Fruit fly (Drosophila melanogaster): ENCODE measurements around the gene CG43680.

Gene CG43680

dm6 chr3L:15009681-15010080 lies 43.5 kb downstream of the CG43680 start (continued):
- TF ChIP-seq Sox14 (GFP tag; optimal IDR thresholded peaks at IDR 0.05) (no peak), pdm3 (GFP tag; optimal IDR thresholded peaks at IDR 0.05) (no peak), CG8119 (GFP tag; IDR thresholded peaks at IDR 0.05) (peak; percentile 30; the same call in 1 of the 3 replicates), CG11902 (GFP tag; optimal IDR thresholded peaks at IDR 0.05) (no peak), CG10669 (GFP tag; optimal IDR thresholded peaks at IDR 0.05) (no peak), CG31627 (GFP tag; optimal IDR thresholded peaks at IDR 0.05) (no peak), fkh (GFP tag; optimal IDR thresholded peaks at IDR 0.05) (no peak)

- peak; percentile 21 for TF ChIP-seq CG3032 (tag; optimal IDR thresholded peaks at IDR 0.05)
- no peak for TF ChIP-seq topi (GFP tag; optimal IDR thresholded peaks at IDR 0.05)
- no peak for TF ChIP-seq CG7368 (GFP tag; optimal IDR thresholded peaks at IDR 0.05)
- TF ChIP-seq pdm3 (GFP tag; optimal IDR thresholded peaks at IDR 0.05): peak; percentile 7
- peak; percentile 15 for TF ChIP-seq CG6808 (GFP tag; optimal IDR thresholded peaks at IDR 0.05)
- peak; percentile 54 for TF ChIP-seq achi (GFP tag; optimal IDR thresholded peaks at IDR 0.05)
- peak; percentile 69 for TF ChIP-seq svp (GFP tag)
- TF ChIP-seq ss (GFP tag; optimal IDR thresholded peaks at IDR 0.05): peak in 1 of 2 experiments; percentile 16
- no peak for TF ChIP-seq CG11762 (GFP tag; optimal IDR thresholded peaks at IDR 0.05; ENCODE audit: insufficient read depth)
- peak; percentile 56; the same call in 2 of the 3 replicates for TF ChIP-seq CG6163 (GFP tag; IDR thresholded peaks at IDR 0.05)
- TF ChIP-seq Eip75B (GFP tag; optimal IDR thresholded peaks at IDR 0.05): peak; percentile 28
- TF ChIP-seq CG6276 (GFP tag; optimal IDR thresholded peaks at IDR 0.05): no peak
- no peak for TF ChIP-seq fd85E (GFP tag; optimal IDR thresholded peaks at IDR 0.05)
- peak; percentile 55 for TF ChIP-seq CG15336 (GFP tag; IDR thresholded peaks at IDR 0.05)
- peak; percentile 15 for TF ChIP-seq CG10631 (GFP tag; optimal IDR thresholded peaks at IDR 0.05)
- TF ChIP-seq Smox (GFP tag; optimal IDR thresholded peaks at IDR 0.05): peak; percentile 18
- 0 out of 3 replicates have a peak, but pooled peaks have one; percentile 30 for TF ChIP-seq eg (GFP tag; IDR thresholded peaks at IDR 0.05)
- TF ChIP-seq CG16779 (tag; optimal IDR thresholded peaks at IDR 0.05): no peak
- TF ChIP-seq CG10669 (GFP tag; optimal IDR thresholded peaks at IDR 0.05): peak; percentile 16
- TF ChIP-seq CG32006 (GFP tag; optimal IDR thresholded peaks at IDR 0.05): peak; percentile 58
- TF ChIP-seq fd59A (GFP tag; optimal IDR thresholded peaks at IDR 0.05): peak; percentile 25
- no peak for TF ChIP-seq CG9139 (GFP tag; optimal IDR thresholded peaks at IDR 0.05)
- TF ChIP-seq CG8632 (GFP tag; optimal IDR thresholded peaks at IDR 0.05): peak; percentile 7
- TF ChIP-seq net (GFP tag; optimal IDR thresholded peaks at IDR 0.05): peak; percentile 6
- peak; percentile 7 for TF ChIP-seq spab (GFP tag; optimal IDR thresholded peaks at IDR 0.05)
- TF ChIP-seq CG8119 (GFP tag; IDR thresholded peaks at IDR 0.05): peak; percentile 59
- peak; percentile 42 for TF ChIP-seq Met (GFP tag; optimal IDR thresholded peaks at IDR 0.05)
- no peak for TF ChIP-seq Blimp-1 (GFP tag; optimal IDR thresholded peaks at IDR 0.05)
- TF ChIP-seq CG8319 (GFP tag; optimal IDR thresholded peaks at IDR 0.05): no peak
- TF ChIP-seq vri (GFP tag; optimal IDR thresholded peaks at IDR 0.05): no peak
- no peak for TF ChIP-seq cyc (GFP tag; optimal IDR thresholded peaks at IDR 0.05)
- TF ChIP-seq lz (GFP tag; optimal IDR thresholded peaks at IDR 0.05): peak; percentile 18
- TF ChIP-seq Gug (GFP tag; IDR thresholded peaks at IDR 0.05): no peak
- no peak for TF ChIP-seq dac (GFP tag; optimal IDR thresholded peaks at IDR 0.05)
- peak; percentile 20 for TF ChIP-seq Lpt (GFP tag; optimal IDR thresholded peaks at IDR 0.05)
- no peak for TF ChIP-seq CG1621 (tag; optimal IDR thresholded peaks at IDR 0.05)
- no peak for TF ChIP-seq Hr38 (GFP tag; optimal IDR thresholded peaks at IDR 0.05)
- no peak for TF ChIP-seq CG3919 (GFP tag; optimal IDR thresholded peaks at IDR 0.05)
- peak; percentile 16 for TF ChIP-seq CG31627 (GFP tag; optimal IDR thresholded peaks at IDR 0.05)
- TF ChIP-seq Eip78C (GFP tag): peak; percentile 90
- TF ChIP-seq Sox15 (GFP tag; optimal IDR thresholded peaks at IDR 0.05): no peak
- peak; percentile 17 for TF ChIP-seq Sox102F (GFP tag; optimal IDR thresholded peaks at IDR 0.05)
- TF ChIP-seq CG11294 (GFP tag; IDR thresholded peaks at IDR 0.05): no peak
- TF ChIP-seq esn (GFP tag; optimal IDR thresholded peaks at IDR 0.05): peak; percentile 28
- peak; percentile 58 for TF ChIP-seq OdsH (GFP tag; optimal IDR thresholded peaks at IDR 0.05)
- no peak for TF ChIP-seq CG6854 (GFP tag; optimal IDR thresholded peaks at IDR 0.05)
Measured at dm6 chr3L:15007271-15007948, 45.7 kb downstream of the CG43680 start.

Data from whole organism, prepupa.